Fruit fly (Drosophila melanogaster): Measurements from ENCODE around the gene CG2150.

- no peak for TF ChIP-seq Hr78 (GFP tag; optimal IDR thresholded peaks at IDR 0.05)
- no peak for TF ChIP-seq so (GFP tag; IDR thresholded peaks at IDR 0.05)
- TF ChIP-seq caup (GFP tag; optimal IDR thresholded peaks at IDR 0.05; ENCODE audit: severe bottlenecking): no peak
Observed at dm6 chr3R:31739067-31739786, 25.3 kb downstream of the CG2150 start.

Data from whole organism, embryonic.